Fruit fly (Drosophila melanogaster): ENCODE results near the gene CG42460.

DNA sequence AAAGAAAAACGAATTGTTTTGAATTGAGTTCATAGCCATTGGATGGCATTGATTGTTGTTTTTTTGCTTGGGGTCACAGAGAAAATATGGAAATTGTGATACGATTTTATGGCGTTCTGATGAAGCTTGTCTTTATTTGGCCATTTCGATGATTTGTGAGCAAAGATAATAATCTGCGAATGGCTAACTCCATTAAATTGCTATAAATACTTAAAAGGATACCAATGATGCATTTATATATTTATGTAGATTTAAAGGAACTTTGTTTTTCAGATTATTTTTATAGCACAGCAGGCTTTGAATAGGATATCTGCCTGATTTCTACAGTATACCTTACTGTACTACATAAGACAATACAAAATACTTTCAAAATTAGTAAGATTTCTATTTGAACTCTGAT lies 22.0 kb upstream of the CG42460 start, which contains the start of gene CG8840:
- TF ChIP-seq usp (GFP tag; optimal IDR thresholded peaks at IDR 0.05) (no peak), nom (GFP tag; optimal IDR thresholded peaks at IDR 0.05) (no peak)
